Worm (Caenorhabditis elegans) whole organism, L3 larva: ENCODE measurements around the gene rop-1.

ENCODE experiments used
- ZK546.5 ChIP-seq: sonication (generic microtip); optimal IDR thresholded peaks from 2 replicates; lab custom pipeline; 2017; ENCODE audit warnings: missing biosample characterization, missing genetic modification characterization
- aly-2 ChIP-seq: fragments of 150-350 bp; optimal IDR thresholded peaks from 2 replicates; lab custom pipeline; 2014; ENCODE audit warnings: missing biosample characterization, missing genetic modification characterization
- eor-1 ChIP-seq, 2 experiments: fragments of 150-350 bp; optimal IDR thresholded peaks; 2 replicates each; lab custom pipeline; 2014 to 2018; ENCODE audit warnings: missing biosample characterization in 2 of 2, missing genetic modification characterization in 2 of 2
- nhr-11 ChIP-seq: fragments of 150-350 bp; optimal IDR thresholded peaks from 2 replicates; lab custom pipeline; 2014; ENCODE audit warnings: missing biosample characterization, missing genetic modification characterization
- nhr-237 ChIP-seq: fragments of 150-350 bp; optimal IDR thresholded peaks from 2 replicates; lab custom pipeline; 2014; ENCODE audit warnings: missing biosample characterization, missing genetic modification characterization
- nhr-76 ChIP-seq: fragments of 150-350 bp; sonication (generic microtip); optimal IDR thresholded peaks from 5 replicates; lab custom pipeline; 2014; ENCODE audit warnings: missing biosample characterization, missing genetic modification characterization
- sea-2 ChIP-seq: fragments of 150-350 bp; sonication (generic microtip); optimal IDR thresholded peaks from 4 replicates; lab custom pipeline; 2014; ENCODE audit warnings: missing biosample characterization, missing genetic modification reagents, missing genetic modification characterization
- unc-39 ChIP-seq: sonication (generic microtip); optimal IDR thresholded peaks from 4 replicates; lab custom pipeline; 2017; ENCODE audit warnings: missing biosample characterization, missing genetic modification characterization
- unc-62 ChIP-seq: fragments of 150-350 bp; sonication (generic microtip); optimal IDR thresholded peaks from 4 replicates; lab custom pipeline; 2014; ENCODE audit warnings: missing biosample characterization, missing genetic modification reagents, missing genetic modification characterization
- zag-1 ChIP-seq: fragments of 150-350 bp; optimal IDR thresholded peaks from 2 replicates; lab custom pipeline; 2014; ENCODE audit warnings: missing biosample characterization, missing genetic modification characterization
- ztf-11 ChIP-seq: fragments of 150-350 bp; optimal IDR thresholded peaks from 2 replicates; lab custom pipeline; 2014; ENCODE audit warnings: missing biosample characterization, missing genetic modification characterization

ce11 chrV:10289743-10290142, 34.9 kb upstream of the rop-1 start, which contains the start of gene B0024.15:
- TF ChIP-seq zag-1 (tag; lab: Kevin White, UChicago) (no peak), unc-62 (GFP tag; lab: Kevin White, UChicago) (no peak), ZK546.5 (tag; lab: Kevin White, UChicago) (no peak), eor-1 (tag; optimal IDR thresholded peaks at IDR 0.05; lab: Kevin White, UChicago) (no peak), aly-2 (tag; lab: Kevin White, UChicago) (no peak), nhr-11 (no peak), ztf-11 (tag; lab: Kevin White, UChicago) (no peak), nhr-237 (tag; lab: Kevin White, UChicago) (no peak), sea-2 (GFP tag; lab: Kevin White, UChicago) (no peak), unc-39 (tag; lab: Kevin White, UChicago) (no peak), nhr-76 (tag; lab: Kevin White, UChicago) (no peak)
